Fruit fly (Drosophila melanogaster) whole organism, pupa: Measurements from ENCODE around the gene Cpsf100.
A peak's percentile ranks its signal among the peaks of the same experiment; 100 is the strongest.

Experiments used
- CG10348 ChIP-seq: fragments of 200-800 bp; sonication (Bioruptor generic); IDR thresholded peaks from 2 replicates; pipeline ENCODE4 v1.3.6; 2022; ENCODE audit warnings: missing biosample characterization, missing genetic modification characterization
- CG12605 ChIP-seq: fragments of 200-800 bp; sonication (Bioruptor generic); IDR thresholded peaks from 2 replicates; pipeline ENCODE4 v1.3.6; 2022; ENCODE audit warnings: missing biosample characterization, missing genetic modification characterization
- CG13204 ChIP-seq: fragments of 200-800 bp; sonication (Bioruptor generic); optimal IDR thresholded peaks from 2 replicates; lab custom pipeline; 2018; ENCODE audit warnings: missing biosample characterization, mild to moderate bottlenecking, missing genetic modification characterization, moderate library complexity
- CG14655 ChIP-seq: fragments of 200-800 bp; sonication (Bioruptor generic); optimal IDR thresholded peaks from 3 replicates; lab custom pipeline; 2017; ENCODE audit warnings: mild to moderate bottlenecking, missing biosample characterization, missing genetic modification reagents, missing genetic modification characterization
- CG15710 ChIP-seq: fragments of 200-800 bp; sonication (Bioruptor generic); optimal IDR thresholded peaks from 2 replicates; lab custom pipeline; 2018; ENCODE audit warnings: missing biosample characterization, mild to moderate bottlenecking, missing genetic modification characterization, moderate library complexity
- CG17806 ChIP-seq: fragments of 200-800 bp; sonication (Bioruptor generic); optimal IDR thresholded peaks from 2 replicates; lab custom pipeline; 2018; ENCODE audit warnings: missing biosample characterization, mild to moderate bottlenecking, missing genetic modification characterization, moderate library complexity
- CG32121 ChIP-seq: fragments of 200-800 bp; sonication (Bioruptor generic); IDR thresholded peaks from 2 replicates; pipeline ENCODE4 v1.3.6; 2022; ENCODE audit warnings: missing biosample characterization, missing genetic modification characterization
- CG34367 ChIP-seq: fragments of 200-800 bp; sonication (Bioruptor generic); optimal IDR thresholded peaks from 2 replicates; lab custom pipeline; 2018; ENCODE audit warnings: missing biosample characterization, mild to moderate bottlenecking, missing genetic modification characterization
- CG4496 ChIP-seq: fragments of 200-800 bp; sonication (Bioruptor generic); IDR thresholded peaks from 3 replicates; pipeline ENCODE4 v1.3.6; 2022; ENCODE audit warnings: missing biosample characterization, missing genetic modification characterization
- CG8159 ChIP-seq: fragments of 200-800 bp; sonication (Bioruptor generic); optimal IDR thresholded peaks from 3 replicates; lab custom pipeline; 2018; ENCODE audit warnings: missing biosample characterization, mild to moderate bottlenecking, missing genetic modification characterization, moderate library complexity
- CG8301 ChIP-seq: fragments of 200-800 bp; sonication (Bioruptor generic); optimal IDR thresholded peaks from 2 replicates; lab custom pipeline; 2018; ENCODE audit warnings: missing biosample characterization, mild to moderate bottlenecking, missing genetic modification characterization
- CG9948 ChIP-seq: fragments of 200-800 bp; sonication (Bioruptor generic); optimal IDR thresholded peaks from 2 replicates; lab custom pipeline; 2018; ENCODE audit warnings: missing biosample characterization, mild to moderate bottlenecking, missing genetic modification characterization, moderate library complexity
- D1 ChIP-seq: fragments of 200-800 bp; sonication (Bioruptor generic); optimal IDR thresholded peaks from 2 replicates; lab custom pipeline; 2018; ENCODE audit warnings: missing biosample characterization, mild to moderate bottlenecking, missing genetic modification characterization, moderate library complexity
- EcR ChIP-seq: fragments of 200-800 bp; sonication (Bioruptor generic); optimal IDR thresholded peaks from 3 replicates; lab custom pipeline; 2019; ENCODE audit warnings: missing biosample characterization, missing genetic modification characterization, mild to moderate bottlenecking, moderate library complexity, missing genetic modification reagents
- Ets98B ChIP-seq: fragments of 200-800 bp; sonication (Bioruptor generic); IDR thresholded peaks from 2 replicates; pipeline ENCODE4 v1.3.6; 2022; ENCODE audit warnings: missing biosample characterization, missing genetic modification characterization
- Pif1A ChIP-seq: fragments of 200-800 bp; sonication (Bioruptor generic); optimal IDR thresholded peaks from 3 replicates; lab custom pipeline; 2016; ENCODE audit warnings: missing biosample characterization, missing genetic modification characterization
- Pif1B ChIP-seq: fragments of 200-800 bp; sonication (Bioruptor generic); optimal IDR thresholded peaks from 3 replicates; lab custom pipeline; 2016; ENCODE audit warnings: missing biosample characterization, missing genetic modification characterization
- Snoo ChIP-seq: fragments of 200-800 bp; sonication (Bioruptor generic); optimal IDR thresholded peaks from 3 replicates; lab custom pipeline; 2017; ENCODE audit warnings: missing biosample characterization, mild to moderate bottlenecking, missing genetic modification characterization, inconsistent platforms
- fd96Ca ChIP-seq: fragments of 200-800 bp; sonication (Bioruptor generic); IDR thresholded peaks from 3 replicates; pipeline ENCODE4 v1.3.6; 2022; ENCODE audit warnings: missing biosample characterization, missing genetic modification characterization
- gl ChIP-seq: fragments of 200-800 bp; sonication (Bioruptor generic); optimal IDR thresholded peaks from 2 replicates; lab custom pipeline; 2018; ENCODE audit warnings: missing biosample characterization, mild to moderate bottlenecking, missing genetic modification characterization
- rn ChIP-seq: fragments of 200-800 bp; sonication (Bioruptor generic); IDR thresholded peaks from 2 replicates; pipeline ENCODE4 v1.3.6; 2022; ENCODE audit warnings: missing biosample characterization, missing genetic modification characterization

The Cpsf100 gene

DNA sequence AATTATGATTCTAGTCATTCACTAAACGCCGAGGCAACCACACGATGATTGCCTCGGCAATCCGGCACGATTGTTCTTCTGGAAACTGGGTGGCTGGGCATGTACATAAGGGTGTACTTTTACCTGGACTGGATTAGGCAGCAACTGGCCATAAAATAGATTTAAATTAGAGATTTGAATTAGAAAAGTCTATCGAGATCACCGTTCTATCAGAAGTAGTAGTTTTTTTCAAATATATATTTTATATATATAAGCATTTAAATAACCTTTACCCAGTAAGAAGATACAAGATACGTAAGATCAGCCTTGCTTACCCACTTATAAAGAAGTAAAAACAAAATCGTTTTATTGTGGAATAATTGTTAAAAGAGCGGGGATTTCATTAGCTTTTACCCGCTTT is 19.7 kb downstream of the Cpsf100 start, which contains the start of gene CG11843:
CG11843 (plus strand) TSS at position 301 of the 400 bp plus-strand sequence.
- TF ChIP-seq fd96Ca (GFP tag; lab: Robert Waterston, UW): no peak
- no peak for TF ChIP-seq CG13204 (GFP tag; lab: Kevin White, UChicago)
- no peak for TF ChIP-seq CG10348
- TF ChIP-seq CG9948 (tag; lab: Kevin White, UChicago): no peak
- TF ChIP-seq D1 (tag; lab: Kevin White, UChicago): no peak
- no peak for TF ChIP-seq Pif1A (GFP tag; lab: Kevin White, UChicago)
- TF ChIP-seq rn (GFP tag; lab: Robert Waterston, UW): no peak
- no peak for TF ChIP-seq CG4496 (GFP tag; lab: Robert Waterston, UW)
- no peak for TF ChIP-seq CG8159 (tag; lab: Kevin White, UChicago)
- TF ChIP-seq Pif1B (GFP tag; lab: Kevin White, UChicago): no peak
- TF ChIP-seq gl (tag; lab: Kevin White, UChicago): no peak
- no peak for TF ChIP-seq CG17806 (tag; lab: Kevin White, UChicago)
- TF ChIP-seq Ets98B: no peak
- TF ChIP-seq CG34367 (tag; lab: Kevin White, UChicago): no peak
- no peak for TF ChIP-seq EcR (GFP tag; lab: Kevin White, UChicago)
- TF ChIP-seq Snoo: no peak
- TF ChIP-seq CG12605 (GFP tag; lab: Robert Waterston, UW): no peak
- no peak for TF ChIP-seq CG15710 (tag; lab: Kevin White, UChicago)

DNA sequence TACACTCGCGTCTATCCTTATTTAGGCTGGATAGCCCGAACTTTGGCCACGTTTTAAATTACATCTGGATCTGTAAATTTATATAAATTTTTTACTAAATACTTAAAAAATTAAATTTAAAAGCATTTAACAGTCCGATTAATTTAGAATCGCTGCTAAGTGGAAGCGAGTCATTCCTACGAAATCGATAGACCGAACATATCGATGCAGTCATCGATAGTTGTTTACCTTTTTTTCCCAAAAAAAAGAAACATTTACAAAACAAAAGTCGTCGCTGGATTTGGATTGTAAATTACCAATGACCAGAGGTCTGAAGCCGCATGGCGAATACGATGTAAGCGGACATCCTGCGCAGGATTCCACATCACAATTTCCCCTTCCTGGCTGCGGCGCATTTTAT is 21.3 kb downstream of the Cpsf100 start, which contains the start of gene Sirt7:
Sirt7 (plus strand) TSS at position 218 of the 400 bp plus-strand sequence.
- peak; percentile 83 for TF ChIP-seq CG34367 (tag; lab: Kevin White, UChicago)
- no peak for TF ChIP-seq CG8301 (tag; lab: Kevin White, UChicago)
- no peak for TF ChIP-seq D1 (tag; lab: Kevin White, UChicago)
- peak; percentile 87 for TF ChIP-seq CG12605 (GFP tag; lab: Robert Waterston, UW)
- TF ChIP-seq CG4496 (GFP tag; lab: Robert Waterston, UW): peak; percentile 89
- TF ChIP-seq gl (tag; lab: Kevin White, UChicago): peak; percentile 78
- TF ChIP-seq rn (GFP tag; lab: Robert Waterston, UW): peak; percentile 56; the same call in 1 of the 2 replicates
- TF ChIP-seq CG14655 (GFP tag; lab: Kevin White, UChicago): peak; percentile 82
- peak; percentile 64 for TF ChIP-seq CG9948 (tag; lab: Kevin White, UChicago)
- peak; percentile 77 for TF ChIP-seq CG8159 (tag; lab: Kevin White, UChicago)
- no peak for TF ChIP-seq Pif1B (GFP tag; lab: Kevin White, UChicago)
- peak; percentile 73 for TF ChIP-seq CG15710 (tag; lab: Kevin White, UChicago)
- peak; percentile 89 for TF ChIP-seq fd96Ca (GFP tag; lab: Robert Waterston, UW)
- TF ChIP-seq CG13204 (GFP tag; lab: Kevin White, UChicago): no peak
- TF ChIP-seq Pif1A (GFP tag; lab: Kevin White, UChicago): no peak
- TF ChIP-seq Snoo: peak; percentile 67
- TF ChIP-seq Ets98B: peak; percentile 82
- TF ChIP-seq CG17806 (tag; lab: Kevin White, UChicago): peak; percentile 66
- no peak for TF ChIP-seq EcR (GFP tag; lab: Kevin White, UChicago)
- TF ChIP-seq CG32121 (GFP tag; lab: Robert Waterston, UW): peak; percentile 85
- TF ChIP-seq CG10348: no peak
- TF ChIP-seq, all 21 proteins: peak for 14

DNA sequence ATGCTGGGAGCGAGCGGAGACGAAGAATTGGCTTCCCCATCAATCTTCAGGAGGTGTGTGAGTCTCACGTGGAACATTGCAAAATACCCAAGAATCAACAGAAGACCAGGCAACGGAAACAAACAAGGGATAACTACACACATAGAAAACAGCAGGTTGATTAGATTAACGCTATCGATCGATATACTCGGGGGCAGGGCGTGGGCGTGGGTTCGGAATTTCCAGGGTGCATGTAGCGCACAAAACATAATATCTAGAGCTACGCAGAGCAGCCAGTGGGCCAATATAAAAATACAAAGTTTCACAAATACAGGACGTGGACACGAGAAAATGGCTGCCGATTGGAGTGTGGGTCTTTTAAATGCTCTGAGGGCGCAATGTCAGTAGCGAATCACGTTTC is 25.0 kb downstream of the Cpsf100 start:
- TF ChIP-seq CG34367 (tag; lab: Kevin White, UChicago) (no peak), CG15710 (tag; lab: Kevin White, UChicago) (no peak), CG8301 (tag; lab: Kevin White, UChicago) (no peak), EcR (GFP tag; lab: Kevin White, UChicago) (no peak), CG4496 (GFP tag; lab: Robert Waterston, UW) (no peak), CG14655 (GFP tag; lab: Kevin White, UChicago) (no peak), gl (tag; lab: Kevin White, UChicago) (no peak), fd96Ca (GFP tag; lab: Robert Waterston, UW) (no peak), CG32121 (GFP tag; lab: Robert Waterston, UW) (no peak), CG12605 (GFP tag; lab: Robert Waterston, UW) (no peak), CG8159 (tag; lab: Kevin White, UChicago) (no peak), CG10348 (no peak), Ets98B (no peak), rn (GFP tag; lab: Robert Waterston, UW) (no peak), Pif1A (GFP tag; lab: Kevin White, UChicago) (no peak), Pif1B (GFP tag; lab: Kevin White, UChicago) (no peak), Snoo (no peak)

DNA sequence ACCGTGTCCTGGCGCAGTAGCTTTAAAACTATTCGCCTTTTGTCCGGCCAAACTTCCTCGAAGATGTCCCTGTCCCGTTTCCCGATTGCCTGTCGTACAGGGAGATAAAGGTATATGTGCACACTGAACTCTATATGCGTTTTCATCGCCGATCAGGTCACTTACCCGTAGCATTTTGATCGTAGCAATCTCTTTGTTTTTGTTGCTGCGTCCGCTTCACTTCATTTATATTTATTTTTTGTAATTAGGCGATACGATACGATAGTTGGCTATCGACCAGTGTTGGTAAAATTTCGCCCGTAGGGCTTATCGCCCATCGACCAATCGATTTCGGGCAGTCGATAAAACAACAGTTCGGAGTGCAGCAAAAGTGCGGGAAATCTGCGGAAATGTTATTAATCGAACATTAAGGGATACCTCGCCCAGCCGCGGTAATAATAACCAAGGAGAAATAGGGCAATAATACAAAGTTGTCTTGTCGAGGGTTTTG is 28.4 kb downstream of the Cpsf100 start, which contains the start of the genes Cul5 and Bicra:
Cul5 (minus strand) TSS at position 259 of the 490 bp plus-strand sequence.
Bicra (plus strand) TSS at position 324 of the 490 bp plus-strand sequence.
- TF ChIP-seq rn (GFP tag; lab: Robert Waterston, UW) (no peak), CG10348 (no peak), CG34367 (tag; lab: Kevin White, UChicago) (no peak), CG12605 (GFP tag; lab: Robert Waterston, UW) (peak; percentile 51; the same call in 1 of the 2 replicates), D1 (tag; lab: Kevin White, UChicago) (no peak), CG15710 (tag; lab: Kevin White, UChicago) (no peak), EcR (GFP tag; lab: Kevin White, UChicago) (peak; percentile 94), CG4496 (GFP tag; lab: Robert Waterston, UW) (no peak), Pif1A (GFP tag; lab: Kevin White, UChicago) (no peak)
